Fruit fly (Drosophila melanogaster) whole organism, prepupa: Measurements from ENCODE around the gene CG11085.

Experiments used
- CG10631 ChIP-seq: fragments of 200-800 bp; sonication (Bioruptor generic); optimal IDR thresholded peaks from 2 replicates; lab custom pipeline; 2016; ENCODE audit warnings: missing biosample characterization, missing genetic modification characterization
- CG10669 ChIP-seq: fragments of 200-800 bp; sonication (Bioruptor generic); optimal IDR thresholded peaks from 3 replicates; lab custom pipeline; 2018; ENCODE audit warnings: missing biosample characterization, mild to moderate bottlenecking, missing genetic modification characterization, moderate library complexity
- CG11294 ChIP-seq: fragments of 200-800 bp; sonication (Bioruptor generic); IDR thresholded peaks from 2 replicates; pipeline ENCODE4 v1.3.6; 2022; ENCODE audit warnings: missing biosample characterization, missing genetic modification characterization
- CG11762 ChIP-seq: fragments of 200-800 bp; sonication (Bioruptor generic); optimal IDR thresholded peaks from 3 replicates; lab custom pipeline; 2016; ENCODE audit warnings: missing biosample characterization, missing genetic modification characterization; ENCODE audit not compliant: insufficient read depth
- CG11902 ChIP-seq: fragments of 200-800 bp; sonication (Bioruptor generic); optimal IDR thresholded peaks from 3 replicates; lab custom pipeline; 2016; ENCODE audit warnings: missing biosample characterization, missing genetic modification characterization
- CG15336 ChIP-seq: fragments of 200-800 bp; sonication (Bioruptor generic); IDR thresholded peaks from 2 replicates; pipeline ENCODE4 v1.3.6; 2022; ENCODE audit warnings: missing biosample characterization, missing genetic modification characterization
- CG1621 ChIP-seq: fragments of 200-800 bp; sonication (Bioruptor generic); optimal IDR thresholded peaks from 3 replicates; lab custom pipeline; 2018; ENCODE audit warnings: missing biosample characterization, mild to moderate bottlenecking, missing genetic modification characterization
- CG16779 ChIP-seq: fragments of 200-800 bp; sonication (Bioruptor generic); optimal IDR thresholded peaks from 3 replicates; lab custom pipeline; 2017; ENCODE audit warnings: missing biosample characterization, mild to moderate bottlenecking, missing genetic modification characterization
- CG3032 ChIP-seq: fragments of 200-800 bp; optimal IDR thresholded peaks from 2 replicates; lab custom pipeline; 2019; ENCODE audit warnings: missing biosample characterization, mild to moderate bottlenecking, missing genetic modification characterization, moderate library complexity
- CG31627 ChIP-seq: fragments of 200-800 bp; sonication (Bioruptor generic); optimal IDR thresholded peaks from 3 replicates; lab custom pipeline; 2016; ENCODE audit warnings: missing biosample characterization, missing genetic modification characterization
- CG32006 ChIP-seq: fragments of 200-800 bp; sonication (Bioruptor generic); optimal IDR thresholded peaks from 3 replicates; lab custom pipeline; 2017; ENCODE audit warnings: missing biosample characterization, mild to moderate bottlenecking, missing genetic modification characterization
- CG3919 ChIP-seq: fragments of 200-800 bp; sonication (Bioruptor generic); optimal IDR thresholded peaks from 3 replicates; lab custom pipeline; 2016; ENCODE audit warnings: missing biosample characterization, missing genetic modification characterization
- CG6276 ChIP-seq: fragments of 200-800 bp; sonication (Bioruptor generic); optimal IDR thresholded peaks from 2 replicates; lab custom pipeline; 2017; ENCODE audit warnings: missing biosample characterization, mild to moderate bottlenecking, missing genetic modification characterization
- CG7368 ChIP-seq: fragments of 200-800 bp; sonication (Bioruptor generic); optimal IDR thresholded peaks from 3 replicates; lab custom pipeline; 2016; ENCODE audit warnings: missing biosample characterization, missing genetic modification characterization
- CG8119 ChIP-seq: fragments of 200-800 bp; sonication (Bioruptor generic); IDR thresholded peaks from 3 replicates; pipeline ENCODE4 v1.3.6; 2022; ENCODE audit warnings: missing biosample characterization, missing genetic modification characterization
- CG8319 ChIP-seq: fragments of 200-800 bp; sonication (Bioruptor generic); optimal IDR thresholded peaks from 3 replicates; lab custom pipeline; 2016; ENCODE audit warnings: missing biosample characterization, missing genetic modification characterization
- CG8632 ChIP-seq: fragments of 200-800 bp; sonication (Bioruptor generic); optimal IDR thresholded peaks from 3 replicates; lab custom pipeline; 2016; ENCODE audit warnings: missing biosample characterization, missing genetic modification characterization
- CG9139 ChIP-seq: fragments of 200-800 bp; sonication (Bioruptor generic); optimal IDR thresholded peaks from 3 replicates; lab custom pipeline; 2017; ENCODE audit warnings: missing biosample characterization, mild to moderate bottlenecking, missing genetic modification characterization
- Eip75B ChIP-seq: fragments of 200-800 bp; sonication (Bioruptor generic); optimal IDR thresholded peaks from 3 replicates; lab custom pipeline; 2016; ENCODE audit warnings: missing biosample characterization, missing genetic modification characterization
- Eip78C ChIP-seq: fragments of 200-800 bp; sonication (Bioruptor generic); peaks from one replicate; lab custom pipeline; 2016; ENCODE audit warnings: missing biosample characterization, missing genetic modification characterization
- Ets21C ChIP-seq: fragments of 200-800 bp; sonication (Bioruptor generic); optimal IDR thresholded peaks from 3 replicates; lab custom pipeline; 2016; ENCODE audit warnings: missing biosample characterization, missing genetic modification characterization
- Ets96B ChIP-seq: fragments of 200-800 bp; optimal IDR thresholded peaks from 2 replicates; lab custom pipeline; 2019; ENCODE audit warnings: missing biosample characterization, mild to moderate bottlenecking, missing genetic modification characterization, moderate library complexity
- Gug ChIP-seq: fragments of 200-800 bp; sonication (Bioruptor generic); IDR thresholded peaks from 2 replicates; pipeline ENCODE4 v1.3.6; 2022; ENCODE audit warnings: missing biosample characterization, missing genetic modification characterization
- Hr38 ChIP-seq: sonication (Bioruptor generic); optimal IDR thresholded peaks from 2 replicates; lab custom pipeline; 2016; ENCODE audit warnings: missing biosample characterization, missing genetic modification characterization
- Hr39 ChIP-seq: fragments of 200-800 bp; sonication (Bioruptor generic); optimal IDR thresholded peaks from 2 replicates; lab custom pipeline; 2016; ENCODE audit warnings: missing biosample characterization, missing genetic modification characterization
- Hr4 ChIP-seq: fragments of 200-800 bp; sonication (Bioruptor generic); optimal IDR thresholded peaks from 3 replicates; lab custom pipeline; 2016; ENCODE audit warnings: missing biosample characterization, missing genetic modification characterization
- Lpt ChIP-seq: fragments of 200-800 bp; sonication (Bioruptor generic); optimal IDR thresholded peaks from 3 replicates; lab custom pipeline; 2016; ENCODE audit warnings: missing biosample characterization, missing genetic modification characterization
- Met ChIP-seq: fragments of 200-800 bp; sonication (Bioruptor generic); optimal IDR thresholded peaks from 3 replicates; lab custom pipeline; 2016; ENCODE audit warnings: missing biosample characterization, missing genetic modification characterization
- OdsH ChIP-seq: fragments of 200-800 bp; sonication (Bioruptor generic); optimal IDR thresholded peaks from 3 replicates; lab custom pipeline; 2016; ENCODE audit warnings: missing biosample characterization, missing genetic modification characterization
- Smox ChIP-seq: fragments of 200-800 bp; sonication (Bioruptor generic); optimal IDR thresholded peaks from 3 replicates; lab custom pipeline; 2016; ENCODE audit warnings: missing biosample characterization, missing genetic modification characterization
- Sox14 ChIP-seq: fragments of 200-800 bp; sonication (Bioruptor generic); optimal IDR thresholded peaks from 3 replicates; lab custom pipeline; 2016; ENCODE audit warnings: missing biosample characterization, missing genetic modification characterization
- Sox15 ChIP-seq: fragments of 200-800 bp; sonication (Bioruptor generic); optimal IDR thresholded peaks from 3 replicates; lab custom pipeline; 2016; ENCODE audit warnings: missing biosample characterization, missing genetic modification characterization
- achi ChIP-seq: fragments of 200-800 bp; sonication (Bioruptor generic); optimal IDR thresholded peaks from 3 replicates; lab custom pipeline; 2016; ENCODE audit warnings: missing biosample characterization, missing genetic modification characterization
- cyc ChIP-seq: fragments of 200-800 bp; sonication (Bioruptor generic); optimal IDR thresholded peaks from 3 replicates; lab custom pipeline; 2016; ENCODE audit warnings: missing biosample characterization, missing genetic modification characterization
- eg ChIP-seq: fragments of 200-800 bp; sonication (Bioruptor generic); IDR thresholded peaks from 3 replicates; pipeline ENCODE4 v1.3.6; 2022; ENCODE audit warnings: missing biosample characterization, missing genetic modification characterization
- esn ChIP-seq: fragments of 200-800 bp; sonication (Bioruptor generic); optimal IDR thresholded peaks from 2 replicates; lab custom pipeline; 2016; ENCODE audit warnings: missing biosample characterization, mild to moderate bottlenecking, missing genetic modification characterization, moderate library complexity
- fd59A ChIP-seq: fragments of 200-800 bp; sonication (Bioruptor generic); optimal IDR thresholded peaks from 2 replicates; lab custom pipeline; 2017; ENCODE audit warnings: missing biosample characterization, mild to moderate bottlenecking, missing genetic modification characterization, missing genetic modification reagents
- fd85E ChIP-seq: fragments of 200-800 bp; sonication (Bioruptor generic); optimal IDR thresholded peaks from 3 replicates; lab custom pipeline; 2016; ENCODE audit warnings: missing biosample characterization, missing genetic modification characterization
- fkh ChIP-seq: fragments of 200-800 bp; sonication (Bioruptor generic); optimal IDR thresholded peaks from 3 replicates; lab custom pipeline; 2017; ENCODE audit warnings: missing biosample characterization, mild to moderate bottlenecking, missing genetic modification characterization, moderate library complexity
- lz ChIP-seq: fragments of 200-800 bp; sonication (Bioruptor generic); optimal IDR thresholded peaks from 3 replicates; lab custom pipeline; 2016; ENCODE audit warnings: missing biosample characterization, missing genetic modification characterization
- net ChIP-seq: fragments of 200-800 bp; sonication (Bioruptor generic); optimal IDR thresholded peaks from 3 replicates; lab custom pipeline; 2016; ENCODE audit warnings: missing biosample characterization, missing genetic modification characterization
- pdm3 ChIP-seq: fragments of 200-800 bp; sonication (Bioruptor generic); optimal IDR thresholded peaks from 3 replicates; lab custom pipeline; 2016; ENCODE audit warnings: missing biosample characterization, missing genetic modification characterization
- salr ChIP-seq, 2 experiments: fragments of 200-800 bp; sonication (Bioruptor generic); optimal IDR thresholded peaks; 3 replicates each; lab custom pipeline; 2016 to 2018; ENCODE audit warnings: missing biosample characterization in 2 of 2, missing genetic modification characterization in 2 of 2, mild to moderate bottlenecking in 1 of 2
- ss ChIP-seq, 2 experiments: fragments of 200-800 bp; sonication (Bioruptor generic); optimal IDR thresholded peaks; 2 replicates in 1 of 2; 3 replicates in 1 of 2; lab custom pipeline; 2017 to 2018; ENCODE audit warnings: mild to moderate bottlenecking in 2 of 2, missing biosample characterization in 2 of 2, missing genetic modification characterization in 2 of 2, moderate library complexity in 1 of 2
- svp ChIP-seq: fragments of 200-800 bp; sonication (Bioruptor generic); peaks from one replicate; lab custom pipeline; 2016; ENCODE audit warnings: missing biosample characterization, missing genetic modification characterization
- topi ChIP-seq: fragments of 200-800 bp; sonication (Bioruptor generic); optimal IDR thresholded peaks from 3 replicates; lab custom pipeline; 2016; ENCODE audit warnings: missing biosample characterization, missing genetic modification characterization
- vri ChIP-seq: fragments of 200-800 bp; sonication (Bioruptor generic); optimal IDR thresholded peaks from 3 replicates; lab custom pipeline; 2016; ENCODE audit warnings: missing biosample characterization, mild to moderate bottlenecking, missing genetic modification characterization

Gene CG11085

DNA sequence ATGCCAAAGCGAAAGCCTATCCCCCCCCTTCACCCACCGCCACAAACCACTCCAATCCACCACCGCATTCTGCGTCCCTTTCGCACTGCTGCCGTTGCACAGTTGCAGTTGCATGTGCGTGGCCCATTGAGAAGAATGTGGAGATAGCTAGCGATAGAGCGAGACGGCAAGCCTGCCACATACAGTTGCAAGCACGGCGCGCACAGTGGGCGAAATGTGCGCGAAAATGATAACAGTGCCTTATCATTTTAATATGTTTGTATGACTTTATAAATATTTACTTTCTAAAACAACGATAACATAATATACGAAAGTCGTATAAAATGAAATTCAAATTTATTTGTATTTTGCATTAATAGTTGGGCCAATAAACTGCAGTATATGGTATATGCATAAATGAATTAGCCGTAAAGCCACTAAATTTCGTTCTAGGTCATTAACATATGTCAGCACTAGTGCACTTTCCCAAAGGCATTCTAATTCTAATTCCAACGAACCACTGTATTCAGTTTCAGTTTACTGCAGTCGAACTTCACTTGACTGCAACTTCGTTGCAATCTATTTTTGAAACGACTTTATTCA is 40.2 kb upstream of the CG11085 start (continued):
- TF ChIP-seq cyc (GFP tag; lab: Kevin White, UChicago) (peak; percentile 65), pdm3 (GFP tag; lab: Kevin White, UChicago) (peak; percentile 92), net (GFP tag; lab: Kevin White, UChicago) (peak; percentile 91), Gug (GFP tag; lab: Robert Waterston, UW) (peak; percentile 77), CG7368 (peak; percentile 52), CG31627 (peak; percentile 63), Ets96B (tag; lab: Kevin White, UChicago) (peak; percentile 84), ss (GFP tag; optimal IDR thresholded peaks at IDR 0.05; lab: Kevin White, UChicago) (peak; percentile 81 to 91), Lpt (GFP tag; lab: Kevin White, UChicago) (peak; percentile 93), fd59A (GFP tag; lab: Kevin White, UChicago) (peak; percentile 86), CG11902 (peak; percentile 22), CG1621 (tag; lab: Kevin White, UChicago) (peak; percentile 84), Sox14 (peak; percentile 90), Hr4 (GFP tag; lab: Kevin White, UChicago) (peak; percentile 94), CG9139 (GFP tag; lab: Kevin White, UChicago) (peak; percentile 35), Sox15 (GFP tag; lab: Kevin White, UChicago) (peak; percentile 59), topi (GFP tag; lab: Kevin White, UChicago) (peak; percentile 82), CG32006 (peak; percentile 97), CG8119 (peak; percentile 96), CG8632 (GFP tag; lab: Kevin White, UChicago) (peak; percentile 77), fd85E (GFP tag; lab: Kevin White, UChicago) (peak; percentile 53), CG16779 (tag; lab: Kevin White, UChicago) (peak; percentile 83), Ets21C (GFP tag; lab: Kevin White, UChicago) (peak; percentile 63), svp (peak; percentile 88), esn (peak; percentile 85), vri (GFP tag; lab: Kevin White, UChicago) (peak; percentile 47), lz (GFP tag; lab: Kevin White, UChicago) (peak; percentile 83), Smox (GFP tag; lab: Kevin White, UChicago) (peak; percentile 77), Eip75B (peak; percentile 87), CG6276 (GFP tag; lab: Kevin White, UChicago) (peak; percentile 94), fkh (GFP tag; lab: Kevin White, UChicago) (no peak), OdsH (GFP tag; lab: Kevin White, UChicago) (peak; percentile 91), Eip78C (GFP tag; lab: Kevin White, UChicago) (peak; percentile 98), Hr38 (GFP tag; lab: Kevin White, UChicago) (no peak), eg (GFP tag; lab: Robert Waterston, UW) (peak; percentile 89), CG3032 (tag; lab: Kevin White, UChicago) (peak; percentile 81)
- TF ChIP-seq, all 60 proteins: peak for 55

DNA sequence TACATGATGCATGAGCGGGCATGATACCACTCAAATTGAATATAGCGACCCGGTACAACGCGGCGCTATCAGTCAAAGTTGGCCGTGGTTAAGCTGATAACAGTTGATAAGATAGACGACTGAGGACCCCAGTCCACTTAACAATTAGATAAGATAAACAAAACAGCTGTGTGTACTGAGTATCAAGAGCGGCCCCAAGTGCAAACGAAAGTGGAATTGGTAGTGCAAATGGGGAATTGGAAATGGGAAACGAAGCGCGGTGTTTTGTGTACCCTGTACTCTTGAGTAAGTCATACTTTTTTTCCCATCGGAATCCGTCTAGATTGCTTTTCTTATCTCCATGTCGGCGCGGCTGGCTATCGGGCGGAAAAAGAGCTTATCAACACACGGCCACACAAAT is 38.4 kb upstream of the CG11085 start:
- TF ChIP-seq CG11294: no peak
- no peak for TF ChIP-seq achi
- TF ChIP-seq Hr4 (GFP tag; lab: Kevin White, UChicago): no peak
- TF ChIP-seq fkh (GFP tag; lab: Kevin White, UChicago): peak; percentile 67
- TF ChIP-seq pdm3 (GFP tag; lab: Kevin White, UChicago): no peak
- no peak for TF ChIP-seq CG32006
- TF ChIP-seq CG1621 (tag; lab: Kevin White, UChicago): no peak
- TF ChIP-seq ss (GFP tag; optimal IDR thresholded peaks at IDR 0.05; lab: Kevin White, UChicago): peak in 1 of 2 experiments; percentile 14
- no peak for TF ChIP-seq Eip78C (GFP tag; lab: Kevin White, UChicago)
- no peak for TF ChIP-seq Ets96B (tag; lab: Kevin White, UChicago)
- TF ChIP-seq CG16779 (tag; lab: Kevin White, UChicago): no peak
- TF ChIP-seq CG3919 (GFP tag; lab: Kevin White, UChicago): no peak
- no peak for TF ChIP-seq Sox15 (GFP tag; lab: Kevin White, UChicago)
- no peak for TF ChIP-seq salr (GFP tag; optimal IDR thresholded peaks at IDR 0.05; lab: Kevin White, UChicago)
- TF ChIP-seq Sox14: no peak
- TF ChIP-seq topi (GFP tag; lab: Kevin White, UChicago): no peak
- TF ChIP-seq CG3032 (tag; lab: Kevin White, UChicago): no peak
- TF ChIP-seq Eip75B: no peak
- no peak for TF ChIP-seq CG8319 (GFP tag; lab: Kevin White, UChicago)
- no peak for TF ChIP-seq CG10669 (GFP tag; lab: Kevin White, UChicago)
- peak; percentile 85 for TF ChIP-seq svp
- no peak for TF ChIP-seq Met
- no peak for TF ChIP-seq CG11762 (GFP tag; lab: Kevin White, UChicago)
- TF ChIP-seq Hr38 (GFP tag; lab: Kevin White, UChicago): no peak
- no peak for TF ChIP-seq lz (GFP tag; lab: Kevin White, UChicago)
- TF ChIP-seq CG8119: no peak
- TF ChIP-seq Lpt (GFP tag; lab: Kevin White, UChicago): no peak
- no peak for TF ChIP-seq Hr39 (GFP tag; lab: Kevin White, UChicago)
- TF ChIP-seq CG15336 (GFP tag; lab: Robert Waterston, UW): 0 out of 2 replicates have a peak, but pooled peaks have one; percentile 14
- no peak for TF ChIP-seq Smox (GFP tag; lab: Kevin White, UChicago)
- TF ChIP-seq Gug (GFP tag; lab: Robert Waterston, UW): no peak
- TF ChIP-seq eg (GFP tag; lab: Robert Waterston, UW): no peak
- no peak for TF ChIP-seq CG10631 (GFP tag; lab: Kevin White, UChicago)
- TF ChIP-seq OdsH (GFP tag; lab: Kevin White, UChicago): no peak
